Worm (Caenorhabditis elegans) whole organism, young adult: ENCODE data around the gene fbxb-104.

Experiments
- B0019.2 ChIP-seq: fragments of 200-800 bp; sonication (Bioruptor generic); conservative IDR thresholded peaks from 2 replicates; pipeline ENCODE4 v1.3.6; 2022; ENCODE audit warnings: missing genetic modification reagents, missing genetic modification characterization, missing compliant biosample characterization
- B0261.1 ChIP-seq: sonication (generic microtip); optimal IDR thresholded peaks from 2 replicates; lab custom pipeline; 2016; ENCODE audit warnings: mild to moderate bottlenecking, missing genetic modification characterization, moderate library complexity, missing compliant biosample characterization
- B0336.3 ChIP-seq: fragments of 200-800 bp; sonication (Bioruptor generic); IDR thresholded peaks from 2 replicates; pipeline ENCODE4 v1.3.6; 2022; ENCODE audit warnings: missing genetic modification characterization, missing compliant biosample characterization
- C06A6.2 ChIP-seq: fragments of 200-800 bp; sonication (Bioruptor generic); conservative IDR thresholded peaks from 2 replicates; pipeline ENCODE4 v1.3.6; 2022; ENCODE audit warnings: missing genetic modification characterization, missing compliant biosample characterization
- D2030.7 ChIP-seq: fragments of 200-800 bp; sonication (Bioruptor generic); IDR thresholded peaks from 2 replicates; pipeline ENCODE4 v1.3.6; 2022; ENCODE audit warnings: missing genetic modification reagents, missing genetic modification characterization, missing compliant biosample characterization
- F22D6.2 ChIP-seq: sonication (generic microtip); optimal IDR thresholded peaks from 2 replicates; lab custom pipeline; 2016; ENCODE audit warnings: mild to moderate bottlenecking, missing genetic modification characterization, missing compliant biosample characterization
- F23B12.7 ChIP-seq: sonication (generic microtip); optimal IDR thresholded peaks from 2 replicates; lab custom pipeline; 2017; ENCODE audit warnings: missing genetic modification characterization, mild to moderate bottlenecking, missing compliant biosample characterization, antibody characterized with exemption, moderate library complexity; ENCODE audit not compliant: insufficient read depth
- F33H1.4 ChIP-seq: fragments of 200-800 bp; sonication (Bioruptor generic); IDR thresholded peaks from 2 replicates; pipeline ENCODE4 v1.3.6; 2022; ENCODE audit warnings: missing genetic modification reagents, missing genetic modification characterization, missing compliant biosample characterization
- F37B4.10 ChIP-seq: fragments of 200-800 bp; sonication (Bioruptor generic); IDR thresholded peaks from 2 replicates; pipeline ENCODE4 v1.3.6; 2022; ENCODE audit warnings: missing genetic modification characterization, missing compliant biosample characterization
- F49E8.2 ChIP-seq: sonication (generic microtip); optimal IDR thresholded peaks from 3 replicates; lab custom pipeline; 2017; ENCODE audit warnings: missing genetic modification characterization, mild to moderate bottlenecking, missing compliant biosample characterization, antibody characterized with exemption, moderate library complexity; ENCODE audit not compliant: insufficient read depth
- F52B5.7 ChIP-seq: sonication (generic microtip); optimal IDR thresholded peaks from 2 replicates; lab custom pipeline; 2016; ENCODE audit warnings: mild to moderate bottlenecking, missing genetic modification characterization, missing compliant biosample characterization
- F57A8.1 ChIP-seq: fragments of 200-800 bp; sonication (Bioruptor generic); optimal IDR thresholded peaks from 2 replicates; lab custom pipeline; 2018; ENCODE audit warnings: mild to moderate bottlenecking, missing genetic modification characterization, moderate library complexity, missing compliant biosample characterization
- akir-1 ChIP-seq: fragments of 200-800 bp; sonication (Bioruptor generic); optimal IDR thresholded peaks from 2 replicates; lab custom pipeline; 2018; ENCODE audit warnings: mild to moderate bottlenecking, missing genetic modification characterization, moderate library complexity, missing compliant biosample characterization
- aptf-2 ChIP-seq: fragments of 200-800 bp; sonication (Bioruptor generic); conservative IDR thresholded peaks from 2 replicates; pipeline ENCODE4 v1.3.6; 2022; ENCODE audit warnings: missing genetic modification reagents, missing genetic modification characterization, missing compliant biosample characterization
- athp-1 ChIP-seq: sonication (generic microtip); optimal IDR thresholded peaks from 2 replicates; lab custom pipeline; 2017; ENCODE audit warnings: mild to moderate bottlenecking, missing genetic modification characterization, missing compliant biosample characterization
- cebp-2 ChIP-seq: fragments of 200-800 bp; sonication (Bioruptor generic); IDR thresholded peaks from 2 replicates; pipeline ENCODE4 v1.3.6; 2022; ENCODE audit warnings: missing genetic modification characterization, missing compliant biosample characterization
- ceh-100 ChIP-seq: fragments of 200-800 bp; sonication (Bioruptor generic); IDR thresholded peaks from 2 replicates; pipeline ENCODE4 v1.3.6; 2022; ENCODE audit warnings: missing genetic modification reagents, missing genetic modification characterization, missing compliant biosample characterization
- ceh-79 ChIP-seq: sonication (generic microtip); optimal IDR thresholded peaks from 2 replicates; lab custom pipeline; 2017; ENCODE audit warnings: mild to moderate bottlenecking, missing genetic modification characterization, missing compliant biosample characterization
- ceh-91 ChIP-seq: fragments of 200-800 bp; sonication (Bioruptor generic); IDR thresholded peaks from 2 replicates; pipeline ENCODE4 v1.3.6; 2022; ENCODE audit warnings: missing genetic modification reagents, missing genetic modification characterization, missing compliant biosample characterization
- chd-7 ChIP-seq: sonication (generic microtip); optimal IDR thresholded peaks from 2 replicates; lab custom pipeline; 2016; ENCODE audit warnings: mild to moderate bottlenecking, missing genetic modification characterization, moderate library complexity, missing compliant biosample characterization
- dpff-1 ChIP-seq: sonication (generic microtip); optimal IDR thresholded peaks from 2 replicates; lab custom pipeline; 2017; ENCODE audit warnings: mild to moderate bottlenecking, missing genetic modification characterization, missing compliant biosample characterization
- efl-1 ChIP-seq: fragments of 150-350 bp; optimal IDR thresholded peaks from 2 replicates; lab custom pipeline; 2014; ENCODE audit warnings: missing biosample characterization, missing genetic modification reagents, missing genetic modification characterization
- egrh-3 ChIP-seq: fragments of 200-800 bp; sonication (Bioruptor generic); IDR thresholded peaks from 2 replicates; pipeline ENCODE4 v1.3.6; 2022; ENCODE audit warnings: missing genetic modification reagents, missing genetic modification characterization, missing compliant biosample characterization
- hmg-1.2 ChIP-seq: fragments of 200-800 bp; sonication (Bioruptor generic); IDR thresholded peaks from 2 replicates; pipeline ENCODE4 v1.3.6; 2022; ENCODE audit warnings: missing genetic modification reagents, missing genetic modification characterization, missing compliant biosample characterization
- hmg-20 ChIP-seq: fragments of 200-800 bp; sonication (Bioruptor generic); IDR thresholded peaks from 2 replicates; pipeline ENCODE4 v1.3.6; 2022; ENCODE audit warnings: missing genetic modification reagents, missing genetic modification characterization, missing compliant biosample characterization
- let-607 ChIP-seq, 2 experiments: fragments of 200-800 bp in 1 of 2; sonication (Bioruptor generic) in 1 of 2; sonication (generic microtip) in 1 of 2; optimal IDR thresholded peaks; 2 replicates each; lab custom pipeline; 2016 to 2018; ENCODE audit warnings: mild to moderate bottlenecking in 2 of 2, missing compliant biosample characterization in 2 of 2, missing genetic modification characterization in 2 of 2, moderate library complexity in 2 of 2, missing genotype in 1 of 2
- lin-40 ChIP-seq: sonication (generic microtip); optimal IDR thresholded peaks from 2 replicates; lab custom pipeline; 2016; ENCODE audit warnings: missing genetic modification characterization, mild to moderate bottlenecking, missing compliant biosample characterization, missing genotype, missing genetic modification reagents
- lin-54 ChIP-seq: fragments of 200-800 bp; sonication (Bioruptor generic); optimal IDR thresholded peaks from 2 replicates; lab custom pipeline; 2018; ENCODE audit warnings: mild to moderate bottlenecking, missing genetic modification characterization, missing compliant biosample characterization
- lsy-27 ChIP-seq: sonication (generic microtip); optimal IDR thresholded peaks from 2 replicates; lab custom pipeline; 2017; ENCODE audit warnings: missing genetic modification characterization, mild to moderate bottlenecking, missing compliant biosample characterization, antibody characterized with exemption, missing genotype, borderline replicate concordance; ENCODE audit not compliant: insufficient read depth
- madf-10 ChIP-seq: sonication (generic microtip); optimal IDR thresholded peaks from 2 replicates; lab custom pipeline; 2016; ENCODE audit warnings: mild to moderate bottlenecking, missing genetic modification characterization, missing compliant biosample characterization
- mes-4 ChIP-seq: sonication (generic microtip); optimal IDR thresholded peaks from 2 replicates; lab custom pipeline; 2016; ENCODE audit warnings: missing genotype, missing genetic modification characterization, missing compliant biosample characterization
- mxl-1 ChIP-seq: sonication (generic microtip); optimal IDR thresholded peaks from 2 replicates; lab custom pipeline; 2016; ENCODE audit warnings: missing genetic modification characterization, missing compliant biosample characterization
- nhr-80 ChIP-seq: sonication (generic microtip); optimal IDR thresholded peaks from 2 replicates; lab custom pipeline; 2016; ENCODE audit warnings: missing genetic modification characterization, missing compliant biosample characterization
- pha-4 ChIP-seq: fragments of 150-350 bp; sonication (generic microtip); optimal IDR thresholded peaks from 2 replicates; lab custom pipeline; 2014; ENCODE audit warnings: missing biosample characterization, missing genetic modification reagents, missing genetic modification characterization
- rec-8 ChIP-seq, 2 experiments: sonication (generic microtip); optimal IDR thresholded peaks; 2 replicates each; lab custom pipeline; 2016; ENCODE audit warnings: mild to moderate bottlenecking in 2 of 2, missing genetic modification characterization in 2 of 2, missing genetic modification reagents in 2 of 2, missing genotype in 2 of 2, missing biosample characterization in 1 of 2, missing compliant biosample characterization in 1 of 2, moderate library complexity in 1 of 2
- repo-1 ChIP-seq: sonication (generic microtip); optimal IDR thresholded peaks from 2 replicates; lab custom pipeline; 2017; ENCODE audit warnings: mild to moderate bottlenecking, missing genetic modification characterization, missing compliant biosample characterization
- sea-2 ChIP-seq: fragments of 200-800 bp; sonication (Bioruptor generic); IDR thresholded peaks from 2 replicates; pipeline ENCODE4 v1.3.6; 2022; ENCODE audit warnings: missing genetic modification characterization, missing compliant biosample characterization
- snpc-1.1 ChIP-seq: sonication (generic microtip); optimal IDR thresholded peaks from 2 replicates; lab custom pipeline; 2017; ENCODE audit warnings: missing genetic modification characterization, mild to moderate bottlenecking, missing compliant biosample characterization, antibody characterized with exemption, moderate library complexity, missing genotype, missing genetic modification reagents; ENCODE audit not compliant: insufficient read depth
- snpc-4 ChIP-seq, 5 experiments: fragments of 150-350 bp in 1 of 5; sonication (generic microtip) in 4 of 5; optimal IDR thresholded peaks; 2 replicates each; lab custom pipeline; 2014 to 2018; ENCODE audit warnings: missing genetic modification characterization in 5 of 5, missing biosample characterization in 3 of 5, antibody characterized with exemption in 2 of 5, mild to moderate bottlenecking in 2 of 5, missing compliant biosample characterization in 2 of 5, missing genotype in 2 of 5, moderate library complexity in 2 of 5, missing genetic modification reagents in 1 of 5
- tbx-9 ChIP-seq: sonication (generic microtip); optimal IDR thresholded peaks from 2 replicates; lab custom pipeline; 2016; ENCODE audit warnings: borderline replicate concordance, missing genetic modification characterization, inconsistent platforms, missing compliant biosample characterization
- xnd-1 ChIP-seq: sonication (generic microtip); optimal IDR thresholded peaks from 2 replicates; lab custom pipeline; 2016; ENCODE audit warnings: missing genotype, missing genetic modification reagents, missing genetic modification characterization, missing compliant biosample characterization
- zfh-2 ChIP-seq: fragments of 200-800 bp; sonication (Bioruptor generic); conservative IDR thresholded peaks from 2 replicates; pipeline ENCODE4 v1.3.6; 2022; ENCODE audit warnings: missing genetic modification reagents, missing genetic modification characterization, missing compliant biosample characterization
- zim-3 ChIP-seq: sonication (generic microtip); optimal IDR thresholded peaks from 2 replicates; lab custom pipeline; 2017; ENCODE audit warnings: mild to moderate bottlenecking, missing genetic modification characterization, moderate library complexity, missing compliant biosample characterization
- ztf-18 ChIP-seq: sonication (generic microtip); optimal IDR thresholded peaks from 2 replicates; lab custom pipeline; 2016; ENCODE audit warnings: missing genotype, mild to moderate bottlenecking, missing genetic modification characterization, missing compliant biosample characterization
- ztf-25 ChIP-seq: fragments of 200-800 bp; sonication (Bioruptor generic); IDR thresholded peaks from 2 replicates; pipeline ENCODE4 v1.3.6; 2022; ENCODE audit warnings: missing genetic modification reagents, missing genetic modification characterization, missing compliant biosample characterization
- ztf-28 ChIP-seq: fragments of 200-800 bp; sonication (Bioruptor generic); IDR thresholded peaks from 2 replicates; pipeline ENCODE4 v1.3.6; 2022; ENCODE audit warnings: missing genetic modification reagents, missing genetic modification characterization, missing compliant biosample characterization

Gene fbxb-104

ce11 chrII:3518961-3519544 lies 42.0 kb upstream of the fbxb-104 start, which contains the start of gene clec-126 (continued):
- peak; percentile 87 for TF ChIP-seq lsy-27 (tag; lab: Kevin White, UChicago)
- peak; percentile 77 for TF ChIP-seq hmg-1.2 (GFP tag; lab: Robert Waterston, UW)
- peak; percentile 72 for TF ChIP-seq F22D6.2
- TF ChIP-seq mxl-1 (tag; lab: Kevin White, UChicago): peak; percentile 78
- no peak for TF ChIP-seq F49E8.2
- TF ChIP-seq snpc-4 (GFP tag; optimal IDR thresholded peaks at IDR 0.05; lab: Kevin White, UChicago): peak; percentile 75
- TF ChIP-seq snpc-4 (tag; optimal IDR thresholded peaks at IDR 0.05; lab: Kevin White, UChicago): peak; percentile 50 to 85 (median 82)
- peak; percentile 69 for TF ChIP-seq nhr-80 (tag; lab: Kevin White, UChicago)
- TF ChIP-seq hmg-20 (GFP tag; lab: Robert Waterston, UW): 0 out of 2 replicates have a peak, but pooled peaks have one; percentile 47
- TF ChIP-seq lin-40 (tag; lab: Kevin White, UChicago): peak; percentile 94
- TF ChIP-seq egrh-3 (GFP tag; lab: Robert Waterston, UW): peak; percentile 54
- peak; percentile 77 for TF ChIP-seq mes-4
- TF ChIP-seq ceh-100: peak; percentile 49
- peak; percentile 26 for TF ChIP-seq xnd-1
- no peak for TF ChIP-seq ztf-25 (GFP tag; lab: Robert Waterston, UW)
- peak; percentile 73 for TF ChIP-seq snpc-1.1
- TF ChIP-seq efl-1 (GFP tag; lab: Kevin White, UChicago): peak; percentile 12
- 0 out of 2 replicates have a peak, but pooled peaks have one; percentile 10 for TF ChIP-seq F37B4.10 (GFP tag; lab: Robert Waterston, UW)
- TF ChIP-seq zim-3: peak; percentile 46
- peak; percentile 75 for TF ChIP-seq lin-54 (GFP tag; lab: Kevin White, UChicago)
- peak; percentile 49 for TF ChIP-seq ceh-79
- peak; percentile 50; the same call in 1 of the 2 replicates for TF ChIP-seq C06A6.2 (GFP tag; lab: Robert Waterston, UW)
- peak; percentile 54 for TF ChIP-seq F57A8.1 (GFP tag; lab: Kevin White, UChicago)
- no peak for TF ChIP-seq aptf-2
- TF ChIP-seq F33H1.4 (GFP tag; lab: Robert Waterston, UW): peak; percentile 42
- TF ChIP-seq repo-1: peak; percentile 90
- 0 out of 2 replicates have a peak, but pooled peaks have one; percentile 57 for TF ChIP-seq ztf-28
- TF ChIP-seq sea-2 (GFP tag; lab: Robert Waterston, UW): no peak
- TF ChIP-seq rec-8 (tag; optimal IDR thresholded peaks at IDR 0.05; lab: Kevin White, UChicago): peak; percentile 66 to 75
- TF ChIP-seq F23B12.7 (tag; lab: Kevin White, UChicago): peak; percentile 76
- peak; percentile 59 for TF ChIP-seq chd-7 (tag; lab: Kevin White, UChicago)
- peak; percentile 50; the same call in 1 of the 2 replicates for TF ChIP-seq zfh-2 (GFP tag; lab: Robert Waterston, UW)
- 0 out of 2 replicates have a peak, but pooled peaks have one; percentile 6 for TF ChIP-seq B0019.2 (GFP tag; lab: Robert Waterston, UW)
- peak; percentile 91 for TF ChIP-seq B0336.3
- TF ChIP-seq B0261.1 (tag; lab: Kevin White, UChicago): peak; percentile 97
- peak; percentile 11 to 75 for TF ChIP-seq let-607 (tag; optimal IDR thresholded peaks at IDR 0.05; lab: Kevin White, UChicago)
- no peak for TF ChIP-seq dpff-1 (tag; lab: Kevin White, UChicago)
- peak; percentile 11 for TF ChIP-seq pha-4 (tag; lab: Kevin White, UChicago)
- TF ChIP-seq ztf-18 (tag; lab: Kevin White, UChicago): peak; percentile 77
- peak; percentile 87 for TF ChIP-seq athp-1 (tag; lab: Kevin White, UChicago)
- no peak for TF ChIP-seq akir-1
- no peak for TF ChIP-seq tbx-9 (tag; lab: Kevin White, UChicago)
- peak; percentile 87 for TF ChIP-seq madf-10
- TF ChIP-seq F52B5.7 (tag; lab: Kevin White, UChicago): peak; percentile 51
- no peak for TF ChIP-seq cebp-2
- TF ChIP-seq ceh-91: 0 out of 2 replicates have a peak, but pooled peaks have one; percentile 29
- TF ChIP-seq D2030.7 (GFP tag; lab: Robert Waterston, UW): peak; percentile 89
